Worm (Caenorhabditis elegans) whole organism, late embryonic: ENCODE data around the gene dop-4.

Source experiments
- C08G9.2 ChIP-seq: sonication (generic microtip); optimal IDR thresholded peaks from 2 replicates; lab custom pipeline; 2016; ENCODE audit warnings: mild to moderate bottlenecking, missing genetic modification characterization, moderate library complexity, missing compliant biosample characterization
- C38D4.7 ChIP-seq: fragments of 200-800 bp; sonication (Bioruptor generic); optimal IDR thresholded peaks from 2 replicates; lab custom pipeline; 2018; ENCODE audit warnings: mild to moderate bottlenecking, missing genetic modification characterization, moderate library complexity, missing compliant biosample characterization
- K09A11.1 ChIP-seq: sonication (generic microtip); optimal IDR thresholded peaks from 2 replicates; lab custom pipeline; 2017; ENCODE audit warnings: antibody characterized with exemption, mild to moderate bottlenecking, missing genetic modification characterization, missing compliant biosample characterization; ENCODE audit not compliant: insufficient read depth
- T23F11.4 ChIP-seq: fragments of 200-800 bp; sonication (Bioruptor generic); optimal IDR thresholded peaks from 2 replicates; lab custom pipeline; 2018; ENCODE audit warnings: mild to moderate bottlenecking, missing genetic modification characterization, missing compliant biosample characterization
- ahr-1 ChIP-seq: sonication (generic microtip); optimal IDR thresholded peaks from 2 replicates; lab custom pipeline; 2016; ENCODE audit warnings: missing genetic modification characterization, missing compliant biosample characterization
- ama-1 ChIP-seq: fragments of 150-350 bp; optimal IDR thresholded peaks from 2 replicates; lab custom pipeline; 2014
- ceh-14 ChIP-seq: sonication (generic microtip); optimal IDR thresholded peaks from 2 replicates; lab custom pipeline; 2016; ENCODE audit warnings: missing genotype, missing genetic modification characterization, missing compliant biosample characterization
- ceh-18 ChIP-seq: sonication (generic microtip); optimal IDR thresholded peaks from 2 replicates; lab custom pipeline; 2016; ENCODE audit warnings: missing genetic modification characterization, missing compliant biosample characterization
- ceh-19 ChIP-seq: fragments of 200-800 bp; sonication (Bioruptor generic); optimal IDR thresholded peaks from 2 replicates; lab custom pipeline; 2018; ENCODE audit warnings: mild to moderate bottlenecking, missing genetic modification characterization, missing compliant biosample characterization
- ceh-2 ChIP-seq: sonication (generic microtip); optimal IDR thresholded peaks from 2 replicates; lab custom pipeline; 2016; ENCODE audit warnings: missing genotype, missing genetic modification characterization, missing compliant biosample characterization
- ceh-22 ChIP-seq: sonication (generic microtip); optimal IDR thresholded peaks from 2 replicates; lab custom pipeline; 2017; ENCODE audit warnings: missing biosample characterization, missing genetic modification characterization
- ceh-24 ChIP-seq: sonication (generic microtip); optimal IDR thresholded peaks from 2 replicates; lab custom pipeline; 2016; ENCODE audit warnings: mild to moderate bottlenecking, missing genetic modification characterization, missing compliant biosample characterization
- ceh-31 ChIP-seq: sonication (generic microtip); optimal IDR thresholded peaks from 2 replicates; lab custom pipeline; 2016; ENCODE audit warnings: missing genetic modification characterization, missing compliant biosample characterization
- ceh-34 ChIP-seq: sonication (generic microtip); optimal IDR thresholded peaks from 2 replicates; lab custom pipeline; 2016; ENCODE audit warnings: mild to moderate bottlenecking, missing genetic modification characterization, missing compliant biosample characterization
- ceh-6 ChIP-seq: fragments of 200-800 bp; sonication (Bioruptor generic); optimal IDR thresholded peaks from 2 replicates; lab custom pipeline; 2018; ENCODE audit warnings: mild to moderate bottlenecking, missing genetic modification characterization, missing compliant biosample characterization
- ceh-9 ChIP-seq: sonication (generic microtip); optimal IDR thresholded peaks from 2 replicates; lab custom pipeline; 2016; ENCODE audit warnings: mild to moderate bottlenecking, missing genetic modification characterization, inconsistent platforms, missing compliant biosample characterization
- dmd-4 ChIP-seq: sonication (generic microtip); optimal IDR thresholded peaks from 2 replicates; lab custom pipeline; 2016; ENCODE audit warnings: borderline replicate concordance, missing genetic modification characterization, missing compliant biosample characterization
- dve-1 ChIP-seq: sonication (generic microtip); optimal IDR thresholded peaks from 2 replicates; lab custom pipeline; 2017; ENCODE audit warnings: antibody characterized with exemption, mild to moderate bottlenecking, missing genetic modification characterization, missing compliant biosample characterization
- elt-2 ChIP-seq: sonication (generic microtip); optimal IDR thresholded peaks from 2 replicates; lab custom pipeline; 2016; ENCODE audit warnings: missing genetic modification reagents, missing genetic modification characterization, missing compliant biosample characterization
- elt-4 ChIP-seq: sonication (generic microtip); optimal IDR thresholded peaks from 2 replicates; lab custom pipeline; 2016; ENCODE audit warnings: missing genetic modification characterization, missing compliant biosample characterization
- fax-1 ChIP-seq: sonication (generic microtip); optimal IDR thresholded peaks from 2 replicates; lab custom pipeline; 2016; ENCODE audit warnings: missing genotype, missing genetic modification characterization, missing compliant biosample characterization
- fkh-10 ChIP-seq: fragments of 150-350 bp; optimal IDR thresholded peaks from 2 replicates; lab custom pipeline; 2014; ENCODE audit warnings: missing biosample characterization, missing genetic modification reagents, missing genetic modification characterization
- gmeb-2 ChIP-seq: sonication (generic microtip); optimal IDR thresholded peaks from 2 replicates; lab custom pipeline; 2016; ENCODE audit warnings: missing genetic modification characterization, inconsistent platforms, missing compliant biosample characterization
- hlh-15 ChIP-seq: sonication (generic microtip); optimal IDR thresholded peaks from 2 replicates; lab custom pipeline; 2016; ENCODE audit warnings: missing genetic modification characterization, missing compliant biosample characterization
- hlh-30 ChIP-seq: sonication (generic microtip); optimal IDR thresholded peaks from 2 replicates; lab custom pipeline; 2017; ENCODE audit warnings: antibody characterized with exemption, missing genetic modification characterization, missing compliant biosample characterization; ENCODE audit not compliant: insufficient read depth
- hlh-6 ChIP-seq: sonication (generic microtip); optimal IDR thresholded peaks from 2 replicates; lab custom pipeline; 2016; ENCODE audit warnings: missing genotype, missing genetic modification characterization, missing compliant biosample characterization
- hlh-8 ChIP-seq: sonication (generic microtip); optimal IDR thresholded peaks from 2 replicates; lab custom pipeline; 2016; ENCODE audit warnings: missing genotype, missing genetic modification characterization, missing compliant biosample characterization
- lim-6 ChIP-seq: sonication (generic microtip); optimal IDR thresholded peaks from 2 replicates; lab custom pipeline; 2016; ENCODE audit warnings: missing genetic modification characterization, missing compliant biosample characterization
- madf-2 ChIP-seq: sonication (generic microtip); optimal IDR thresholded peaks from 2 replicates; lab custom pipeline; 2017; ENCODE audit warnings: missing genetic modification characterization, missing compliant biosample characterization
- nfya-1 ChIP-seq: sonication (generic microtip); optimal IDR thresholded peaks from 2 replicates; lab custom pipeline; 2017; ENCODE audit warnings: missing genetic modification characterization, mild to moderate bottlenecking, missing compliant biosample characterization, antibody characterized with exemption, moderate library complexity
- nhr-11 ChIP-seq: fragments of 150-350 bp; optimal IDR thresholded peaks from 2 replicates; lab custom pipeline; 2014; ENCODE audit warnings: missing biosample characterization, missing genetic modification characterization
- npax-4 ChIP-seq: sonication (generic microtip); optimal IDR thresholded peaks from 2 replicates; lab custom pipeline; 2016; ENCODE audit warnings: missing genetic modification characterization, missing compliant biosample characterization
- pag-3 ChIP-seq: sonication (generic microtip); optimal IDR thresholded peaks from 2 replicates; lab custom pipeline; 2016; ENCODE audit warnings: missing compliant biosample characterization, missing genetic modification characterization, borderline replicate concordance
- pha-2 ChIP-seq: sonication (generic microtip); optimal IDR thresholded peaks from 2 replicates; lab custom pipeline; 2017; ENCODE audit warnings: mild to moderate bottlenecking, missing genetic modification characterization, missing compliant biosample characterization
- pha-4 ChIP-seq: fragments of 150-350 bp; optimal IDR thresholded peaks from 2 replicates; lab custom pipeline; 2018; ENCODE audit warnings: missing biosample characterization, missing genetic modification reagents, missing genetic modification characterization
- pros-1 ChIP-seq: fragments of 150-350 bp; optimal IDR thresholded peaks from 2 replicates; lab custom pipeline; 2014; ENCODE audit warnings: missing biosample characterization, missing genetic modification reagents, missing genetic modification characterization
- ref-2 ChIP-seq: sonication (generic microtip); optimal IDR thresholded peaks from 2 replicates; lab custom pipeline; 2016; ENCODE audit warnings: missing genetic modification characterization, missing compliant biosample characterization
- rnt-1 ChIP-seq: sonication (generic microtip); optimal IDR thresholded peaks from 2 replicates; lab custom pipeline; 2016; ENCODE audit warnings: missing genetic modification characterization, missing compliant biosample characterization
- sdc-2 ChIP-seq: sonication (generic microtip); optimal IDR thresholded peaks from 2 replicates; lab custom pipeline; 2016; ENCODE audit warnings: missing genotype, missing genetic modification characterization, missing compliant biosample characterization
- sox-2 ChIP-seq: fragments of 200-800 bp; sonication (Bioruptor generic); IDR thresholded peaks from 2 replicates; pipeline ENCODE4 v1.3.6; 2022; ENCODE audit warnings: missing genetic modification reagents, missing genetic modification characterization, missing compliant biosample characterization
- sox-4 ChIP-seq: sonication (generic microtip); optimal IDR thresholded peaks from 2 replicates; lab custom pipeline; 2017; ENCODE audit warnings: mild to moderate bottlenecking, missing genetic modification characterization, inconsistent platforms, missing compliant biosample characterization
- syd-9 ChIP-seq: sonication (generic microtip); optimal IDR thresholded peaks from 2 replicates; lab custom pipeline; 2016; ENCODE audit warnings: mild to moderate bottlenecking, missing genetic modification characterization, moderate library complexity, missing compliant biosample characterization
- tbx-2 ChIP-seq: sonication (generic microtip); optimal IDR thresholded peaks from 2 replicates; lab custom pipeline; 2016; ENCODE audit warnings: missing genetic modification characterization, missing compliant biosample characterization
- ttx-3 ChIP-seq: sonication (generic microtip); optimal IDR thresholded peaks from 2 replicates; lab custom pipeline; 2016; ENCODE audit warnings: missing genetic modification reagents, missing genetic modification characterization, missing compliant biosample characterization
- unc-3 ChIP-seq, 2 experiments: fragments of 200-800 bp in 1 of 2; sonication (Bioruptor generic) in 1 of 2; sonication (generic microtip) in 1 of 2; conservative IDR thresholded peaks in 1 of 2; optimal IDR thresholded peaks in 1 of 2; 2 replicates each; pipeline versions ENCODE4 v1.3.6 to Lab custom; 2016 to 2022; ENCODE audit warnings: missing compliant biosample characterization in 2 of 2, missing genetic modification characterization in 2 of 2, missing genetic modification reagents in 1 of 2
- unc-42 ChIP-seq: sonication (generic microtip); optimal IDR thresholded peaks from 2 replicates; lab custom pipeline; 2016; ENCODE audit warnings: missing genotype, missing genetic modification characterization, missing compliant biosample characterization
- zip-5 ChIP-seq: sonication (generic microtip); optimal IDR thresholded peaks from 2 replicates; lab custom pipeline; 2016; ENCODE audit warnings: missing genetic modification characterization, missing compliant biosample characterization

The dop-4 gene

DNA sequence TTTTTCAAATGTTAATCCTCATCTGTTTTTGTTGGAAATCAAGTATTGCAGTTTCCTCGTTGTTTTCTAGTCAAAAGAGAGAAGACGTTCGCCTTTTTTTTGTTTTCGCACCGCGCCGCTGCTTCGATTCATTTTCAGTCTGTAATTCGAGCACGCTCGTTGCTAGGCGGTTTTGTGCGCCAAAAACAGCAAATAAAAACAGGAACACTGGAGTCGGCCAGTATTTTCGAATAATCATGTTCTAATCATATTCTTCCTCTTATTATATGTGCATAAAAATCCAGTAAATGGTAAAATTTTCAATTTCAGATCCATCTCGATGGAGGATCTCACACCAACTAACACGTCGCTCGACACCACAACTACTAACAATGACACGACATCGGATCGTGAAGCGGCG, 26.0 kb downstream of the dop-4 start, which contains the start of gene pdk-1:
Gene pdk-1 (plus strand): TSS at position 301 of the 400 bp plus-strand sequence.
- no peak for TF ChIP-seq gmeb-2
- no peak for TF ChIP-seq lim-6
- TF ChIP-seq pag-3, result no peak

DNA sequence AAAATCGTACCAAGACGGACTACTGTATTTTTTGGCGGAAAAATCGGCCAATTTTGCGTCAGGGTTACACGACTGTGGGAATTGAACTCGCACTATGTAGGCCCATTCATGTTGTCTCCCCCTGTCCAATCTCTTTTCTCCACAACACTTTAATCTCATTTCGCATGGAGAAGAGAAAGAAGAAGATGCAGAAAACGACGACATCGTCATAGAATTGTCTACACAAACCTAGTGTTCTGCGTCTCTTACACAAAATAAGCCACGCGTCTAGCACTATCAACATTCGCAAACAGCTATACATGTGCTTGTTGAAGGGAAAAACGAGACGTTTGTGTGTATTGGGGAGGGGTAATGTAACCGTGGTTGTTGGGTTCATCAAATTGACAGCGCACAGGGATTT, 27.9 kb downstream of the dop-4 start:
- no peak for TF ChIP-seq ceh-19 (GFP tag; lab: Kevin White, UChicago)
- TF ChIP-seq ahr-1 (tag; lab: Kevin White, UChicago), result no peak
- no peak for TF ChIP-seq ceh-14 (tag; lab: Kevin White, UChicago)
- TF ChIP-seq elt-4 (tag; lab: Kevin White, UChicago), result no peak
- peak; percentile 58 for TF ChIP-seq nfya-1 (tag; lab: Kevin White, UChicago)
- no peak for TF ChIP-seq pha-2 (tag; lab: Kevin White, UChicago)
- TF ChIP-seq dmd-4 (tag; lab: Kevin White, UChicago), result no peak
- no peak for TF ChIP-seq ceh-22
- TF ChIP-seq K09A11.1 (tag; lab: Kevin White, UChicago), result peak; percentile 18
- TF ChIP-seq hlh-8 (tag; lab: Kevin White, UChicago), result no peak
- no peak for TF ChIP-seq unc-3 (GFP tag; conservative IDR thresholded peaks at IDR 0.05; lab: Robert Waterston, UW)
- no peak for TF ChIP-seq unc-3 (tag; optimal IDR thresholded peaks at IDR 0.05; lab: Kevin White, UChicago)
- TF ChIP-seq rnt-1 (tag; lab: Kevin White, UChicago), result peak; percentile 6
- TF ChIP-seq tbx-2, result peak; percentile 28
- no peak for TF ChIP-seq ceh-2
- peak; percentile 36 for TF ChIP-seq ceh-18 (tag; lab: Kevin White, UChicago)
- peak; percentile 44 for TF ChIP-seq ref-2 (tag; lab: Kevin White, UChicago)
- peak; percentile 4 for TF ChIP-seq madf-2 (tag; lab: Kevin White, UChicago)
- no peak for TF ChIP-seq fax-1 (tag; lab: Kevin White, UChicago)
- TF ChIP-seq pros-1 (tag; lab: Kevin White, UChicago), result no peak
- TF ChIP-seq lim-6, result no peak
- TF ChIP-seq hlh-6, result no peak
- no peak for TF ChIP-seq sox-2 (GFP tag; lab: Robert Waterston, UW)
- TF ChIP-seq ama-1 (lab: Kevin White, UChicago), result no peak
- no peak for TF ChIP-seq syd-9 (tag; lab: Kevin White, UChicago)
- TF ChIP-seq sox-4 (tag; lab: Kevin White, UChicago), result no peak
- peak; percentile 69 for TF ChIP-seq ceh-31 (tag; lab: Kevin White, UChicago)
- TF ChIP-seq nhr-11 (tag; lab: Kevin White, UChicago), result no peak
- no peak for TF ChIP-seq ttx-3 (tag; lab: Kevin White, UChicago)
- peak; percentile 98 for TF ChIP-seq sdc-2
- no peak for TF ChIP-seq npax-4 (tag; lab: Kevin White, UChicago)
- no peak for TF ChIP-seq T23F11.4 (GFP tag; lab: Kevin White, UChicago)
- no peak for TF ChIP-seq zip-5 (tag; lab: Kevin White, UChicago)
- peak; percentile 97 for TF ChIP-seq unc-42 (tag; lab: Kevin White, UChicago)

ce11 chrX:1327201-1327600, 32.1 kb downstream of the dop-4 start:
- TF ChIP-seq pag-3 (no peak), C38D4.7 (no peak), ceh-24 (no peak)

DNA sequence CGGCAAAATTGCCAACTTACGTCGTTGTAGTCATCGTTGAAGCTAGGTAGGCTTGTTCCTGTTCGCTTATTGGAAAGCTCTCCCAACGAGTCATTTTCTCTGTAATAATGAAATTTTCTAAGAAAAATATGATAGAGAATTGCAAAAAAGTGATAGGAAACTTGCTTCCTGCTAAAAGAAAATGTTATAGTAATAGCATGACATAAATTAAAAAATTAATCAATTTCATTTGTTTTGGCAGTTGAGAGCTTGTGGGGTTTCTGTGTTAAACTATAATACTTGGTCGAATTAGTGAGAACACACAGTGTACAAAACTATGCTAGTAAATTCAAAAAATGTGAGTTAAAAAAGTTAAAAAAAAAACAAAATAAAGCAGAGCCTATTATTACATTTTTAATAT, 34.8 kb downstream of the dop-4 start, which contains the start of gene F21E9.2:
Gene F21E9.2 (minus strand): TSS at position 101 of the 400 bp plus-strand sequence.
- TF ChIP-seq pha-4 (tag; lab: Kevin White, UChicago), result no peak
- no peak for TF ChIP-seq ceh-34 (tag; lab: Kevin White, UChicago)
- no peak for TF ChIP-seq ceh-31 (tag; lab: Kevin White, UChicago)
- no peak for TF ChIP-seq ceh-9 (tag; lab: Kevin White, UChicago)
- TF ChIP-seq npax-4 (tag; lab: Kevin White, UChicago), result no peak
- no peak for TF ChIP-seq elt-2 (tag; lab: Kevin White, UChicago)
- no peak for TF ChIP-seq hlh-15 (tag; lab: Kevin White, UChicago)
- no peak for TF ChIP-seq sdc-2
- TF ChIP-seq fkh-10 (GFP tag; lab: Kevin White, UChicago), result no peak
- no peak for TF ChIP-seq nhr-11 (tag; lab: Kevin White, UChicago)
- TF ChIP-seq hlh-30 (tag; lab: Kevin White, UChicago), result no peak
- TF ChIP-seq dmd-4 (tag; lab: Kevin White, UChicago), result no peak
- TF ChIP-seq tbx-2, result no peak
- no peak for TF ChIP-seq ceh-6 (GFP tag; lab: Kevin White, UChicago)
- no peak for TF ChIP-seq C08G9.2
- no peak for TF ChIP-seq dve-1 (tag; lab: Kevin White, UChicago)
- TF ChIP-seq, all 69 proteins: peak for 0
